Fruit fly (Drosophila melanogaster) whole organism, embryonic: ENCODE data around the gene RabGGTa.

Experiments used
- C15 ChIP-seq: fragments of 200-800 bp; sonication (Bioruptor generic); IDR thresholded peaks from 3 replicates; pipeline ENCODE4 v1.3.6; 2022; ENCODE audit warnings: missing biosample characterization, missing genetic modification characterization
- CG10147 ChIP-seq: fragments of 200-800 bp; sonication (Bioruptor generic); optimal IDR thresholded peaks from 2 replicates; lab custom pipeline; 2019; ENCODE audit warnings: missing biosample characterization, mild to moderate bottlenecking, missing genetic modification characterization, moderate library complexity
- CG12219 ChIP-seq: fragments of 200-800 bp; sonication (Bioruptor generic); optimal IDR thresholded peaks from 3 replicates; lab custom pipeline; 2018; ENCODE audit warnings: missing biosample characterization, mild to moderate bottlenecking, missing genetic modification characterization
- CG12744 ChIP-seq: fragments of 200-800 bp; sonication (Bioruptor generic); optimal IDR thresholded peaks from 2 replicates; lab custom pipeline; 2016; ENCODE audit warnings: missing biosample characterization, missing genetic modification characterization
- CG12942 ChIP-seq: fragments of 200-800 bp; sonication (Bioruptor generic); optimal IDR thresholded peaks from 3 replicates; lab custom pipeline; 2016; ENCODE audit warnings: missing biosample characterization, missing genetic modification characterization
- CG14710 ChIP-seq: fragments of 200-800 bp; sonication (Bioruptor generic); optimal IDR thresholded peaks from 3 replicates; lab custom pipeline; 2019; ENCODE audit warnings: missing biosample characterization, mild to moderate bottlenecking, missing genetic modification characterization, moderate library complexity
- CG1529 ChIP-seq: fragments of 200-800 bp; sonication (Bioruptor generic); optimal IDR thresholded peaks from 3 replicates; lab custom pipeline; 2018; ENCODE audit warnings: missing biosample characterization, missing genetic modification characterization
- CG15601 ChIP-seq: fragments of 200-800 bp; sonication (Bioruptor generic); optimal IDR thresholded peaks from 3 replicates; lab custom pipeline; 2019; ENCODE audit warnings: missing biosample characterization, mild to moderate bottlenecking, missing genetic modification characterization, moderate library complexity
- CG1603 ChIP-seq: fragments of 200-800 bp; sonication (Bioruptor generic); optimal IDR thresholded peaks from 2 replicates; lab custom pipeline; 2019; ENCODE audit warnings: missing biosample characterization, mild to moderate bottlenecking, missing genetic modification characterization, moderate library complexity
- CG16813 ChIP-seq: fragments of 200-800 bp; sonication (Bioruptor generic); IDR thresholded peaks from 3 replicates; pipeline ENCODE4 v1.3.6; 2022; ENCODE audit warnings: missing biosample characterization, missing genetic modification characterization; ENCODE audit not compliant: partially characterized antibody
- CG16863 ChIP-seq: fragments of 200-800 bp; sonication (Bioruptor generic); optimal IDR thresholded peaks from 3 replicates; lab custom pipeline; 2016; ENCODE audit warnings: missing biosample characterization, missing genetic modification characterization
- CG17568 ChIP-seq: fragments of 200-800 bp; sonication (Bioruptor generic); optimal IDR thresholded peaks from 2 replicates; lab custom pipeline; 2018; ENCODE audit warnings: missing biosample characterization, mild to moderate bottlenecking, missing genetic modification characterization, moderate library complexity
- CG17912 ChIP-seq: fragments of 200-800 bp; sonication (Bioruptor generic); optimal IDR thresholded peaks from 2 replicates; lab custom pipeline; 2018; ENCODE audit warnings: missing biosample characterization, mild to moderate bottlenecking, missing genetic modification characterization
- CG18262 ChIP-seq: fragments of 200-800 bp; optimal IDR thresholded peaks from 3 replicates; lab custom pipeline; 2019; ENCODE audit warnings: missing biosample characterization, mild to moderate bottlenecking, missing genetic modification characterization, moderate library complexity
- CG1832 ChIP-seq: fragments of 200-800 bp; sonication (Bioruptor generic); optimal IDR thresholded peaks from 2 replicates; lab custom pipeline; 2017; ENCODE audit warnings: missing biosample characterization, mild to moderate bottlenecking, missing genetic modification characterization, inconsistent platforms
- CG2875 ChIP-seq: fragments of 200-800 bp; sonication (Bioruptor generic); optimal IDR thresholded peaks from 2 replicates; lab custom pipeline; 2017; ENCODE audit warnings: missing biosample characterization, mild to moderate bottlenecking, missing genetic modification characterization, missing genetic modification reagents
- CG34376 ChIP-seq: fragments of 200-800 bp; sonication (Bioruptor generic); optimal IDR thresholded peaks from 2 replicates; lab custom pipeline; 2018; ENCODE audit warnings: missing biosample characterization, mild to moderate bottlenecking, missing genetic modification characterization
- CG6254 ChIP-seq: fragments of 200-800 bp; sonication (Bioruptor generic); optimal IDR thresholded peaks from 3 replicates; lab custom pipeline; 2017; ENCODE audit warnings: mild to moderate bottlenecking, missing biosample characterization, missing genetic modification reagents, missing genetic modification characterization
- CG8359 ChIP-seq: fragments of 200-800 bp; sonication (Bioruptor generic); optimal IDR thresholded peaks from 2 replicates; lab custom pipeline; 2017; ENCODE audit warnings: missing biosample characterization, mild to moderate bottlenecking, missing genetic modification characterization, borderline replicate concordance
- CG8388 ChIP-seq: fragments of 200-800 bp; sonication (Bioruptor generic); optimal IDR thresholded peaks from 2 replicates; lab custom pipeline; 2019; ENCODE audit warnings: missing biosample characterization, mild to moderate bottlenecking, missing genetic modification characterization, moderate library complexity
- Camta ChIP-seq: fragments of 200-800 bp; sonication (Bioruptor generic); optimal IDR thresholded peaks from 2 replicates; lab custom pipeline; 2016; ENCODE audit warnings: missing biosample characterization, missing genetic modification characterization
- Chrac-16 ChIP-seq: fragments of 200-800 bp; sonication (Bioruptor generic); optimal IDR thresholded peaks from 3 replicates; lab custom pipeline; 2016; ENCODE audit warnings: missing biosample characterization, missing genetic modification characterization
- Ets65A ChIP-seq: fragments of 200-800 bp; sonication (Bioruptor generic); peaks from one replicate; lab custom pipeline; 2016; ENCODE audit warnings: missing biosample characterization, missing genetic modification characterization
- Fer2 ChIP-seq: fragments of 200-800 bp; sonication (Bioruptor generic); optimal IDR thresholded peaks from 2 replicates; lab custom pipeline; 2018; ENCODE audit warnings: missing biosample characterization, mild to moderate bottlenecking, missing genetic modification characterization, moderate library complexity
- Med ChIP-seq: fragments of 200-800 bp; sonication (Bioruptor generic); peaks from one replicate; lab custom pipeline; 2016; ENCODE audit warnings: missing biosample characterization, missing genetic modification characterization, mild to moderate bottlenecking, inconsistent platforms, moderate library complexity
- Pdp1 ChIP-seq, 2 experiments: fragments of 200-800 bp; sonication (Bioruptor generic); optimal IDR thresholded peaks; 3 replicates each; lab custom pipeline; 2016; ENCODE audit warnings: missing biosample characterization in 2 of 2, missing genetic modification characterization in 2 of 2, mild to moderate bottlenecking in 1 of 2, moderate library complexity in 1 of 2
- Ptx1 ChIP-seq: fragments of 200-800 bp; sonication (Bioruptor generic); IDR thresholded peaks from 2 replicates; pipeline ENCODE4 v1.3.6; 2022; ENCODE audit warnings: missing biosample characterization, missing genetic modification characterization
- Ssrp ChIP-seq: fragments of 200-800 bp; sonication (Bioruptor generic); optimal IDR thresholded peaks from 2 replicates; lab custom pipeline; 2018; ENCODE audit warnings: missing biosample characterization, mild to moderate bottlenecking, missing genetic modification characterization, moderate library complexity
- ac ChIP-seq: fragments of 200-800 bp; sonication (Bioruptor generic); optimal IDR thresholded peaks from 3 replicates; lab custom pipeline; 2017; ENCODE audit warnings: missing biosample characterization, mild to moderate bottlenecking, missing genetic modification characterization
- cg ChIP-seq: fragments of 200-800 bp; sonication (Bioruptor generic); optimal IDR thresholded peaks from 3 replicates; lab custom pipeline; 2019; ENCODE audit warnings: missing biosample characterization, mild to moderate bottlenecking, missing genetic modification characterization, moderate library complexity
- dmrt11E ChIP-seq: fragments of 200-800 bp; sonication (Bioruptor generic); optimal IDR thresholded peaks from 3 replicates; lab custom pipeline; 2018; ENCODE audit warnings: missing biosample characterization, mild to moderate bottlenecking, missing genetic modification characterization, moderate library complexity
- dmrt99B ChIP-seq: fragments of 200-800 bp; sonication (Bioruptor generic); optimal IDR thresholded peaks from 2 replicates; lab custom pipeline; 2018; ENCODE audit warnings: missing biosample characterization, mild to moderate bottlenecking, missing genetic modification characterization, moderate library complexity
- dpn ChIP-seq, 2 experiments: fragments of 200-800 bp; sonication (Bioruptor generic); optimal IDR thresholded peaks; 3 replicates each; lab custom pipeline; 2016; ENCODE audit warnings: missing biosample characterization in 2 of 2, missing genetic modification characterization in 2 of 2
- dysf ChIP-seq: fragments of 200-800 bp; sonication (Bioruptor generic); IDR thresholded peaks from 3 replicates; pipeline ENCODE4 v1.3.6; 2022; ENCODE audit warnings: missing biosample characterization, missing genetic modification characterization
- gcm ChIP-seq: fragments of 200-800 bp; sonication (Bioruptor generic); optimal IDR thresholded peaks from 2 replicates; lab custom pipeline; 2019; ENCODE audit warnings: missing biosample characterization, mild to moderate bottlenecking, missing genetic modification characterization, moderate library complexity
- ham ChIP-seq: fragments of 200-800 bp; sonication (Bioruptor generic); IDR thresholded peaks from 2 replicates; pipeline ENCODE4 v1.3.6; 2022; ENCODE audit warnings: missing biosample characterization, missing genetic modification characterization
- hb ChIP-seq: fragments of 200-800 bp; sonication (Bioruptor generic); IDR thresholded peaks from 3 replicates; pipeline ENCODE4 v1.3.6; 2022; ENCODE audit warnings: missing biosample characterization, missing genetic modification characterization; ENCODE audit not compliant: partially characterized antibody
- ind ChIP-seq: fragments of 200-800 bp; sonication (Bioruptor generic); optimal IDR thresholded peaks from 3 replicates; lab custom pipeline; 2016; ENCODE audit warnings: missing biosample characterization, missing genetic modification characterization
- inv ChIP-seq: fragments of 200-800 bp; sonication (Bioruptor generic); IDR thresholded peaks from 2 replicates; pipeline ENCODE4 v1.3.6; 2022; ENCODE audit warnings: missing biosample characterization, missing genetic modification characterization; ENCODE audit not compliant: partially characterized antibody
- lilli ChIP-seq: fragments of 200-800 bp; sonication (Bioruptor generic); optimal IDR thresholded peaks from 3 replicates; lab custom pipeline; 2016; ENCODE audit warnings: missing biosample characterization, missing genetic modification characterization
- mld ChIP-seq: fragments of 200-800 bp; sonication (Bioruptor generic); IDR thresholded peaks from 3 replicates; pipeline ENCODE4 v1.3.6; 2022; ENCODE audit warnings: missing biosample characterization, missing genetic modification characterization; ENCODE audit not compliant: partially characterized antibody
- nau ChIP-seq: fragments of 200-800 bp; sonication (Bioruptor generic); optimal IDR thresholded peaks from 3 replicates; lab custom pipeline; 2017; ENCODE audit warnings: missing biosample characterization, mild to moderate bottlenecking, missing genetic modification characterization, missing genetic modification reagents
- nom ChIP-seq: fragments of 200-800 bp; sonication (Bioruptor generic); optimal IDR thresholded peaks from 2 replicates; lab custom pipeline; 2017; ENCODE audit warnings: missing biosample characterization, missing genetic modification characterization, mild to moderate bottlenecking, moderate library complexity, missing genetic modification reagents
- prd ChIP-seq, 3 experiments: fragments of >200 bp in 2 of 3; fragments of 200-800 bp in 1 of 3; sonication (Bioruptor generic) in 1 of 3; optimal IDR thresholded peaks in 2 of 3; IDR thresholded peaks in 1 of 3; 2 replicates in 2 of 3; 3 replicates in 1 of 3; pipeline versions ENCODE4 v1.3.6 to Lab custom; 2017 to 2022; ENCODE audit warnings: missing biosample characterization in 1 of 3, missing genetic modification characterization in 1 of 3
- ranshi ChIP-seq: fragments of 200-800 bp; sonication (Bioruptor generic); IDR thresholded peaks from 2 replicates; pipeline ENCODE4 v1.3.6; 2022; ENCODE audit warnings: missing biosample characterization, missing genetic modification characterization
- row ChIP-seq: fragments of 200-800 bp; sonication (Bioruptor generic); IDR thresholded peaks from 3 replicates; pipeline ENCODE4 v1.3.6; 2022; ENCODE audit warnings: missing biosample characterization, missing genetic modification characterization
- sima ChIP-seq: fragments of 200-800 bp; sonication (Bioruptor generic); optimal IDR thresholded peaks from 2 replicates; lab custom pipeline; 2016; ENCODE audit warnings: missing biosample characterization, missing genetic modification characterization
- trh ChIP-seq: fragments of 200-800 bp; sonication (Bioruptor generic); optimal IDR thresholded peaks from 2 replicates; lab custom pipeline; 2016; ENCODE audit warnings: missing biosample characterization, missing genetic modification characterization

The RabGGTa gene

DNA sequence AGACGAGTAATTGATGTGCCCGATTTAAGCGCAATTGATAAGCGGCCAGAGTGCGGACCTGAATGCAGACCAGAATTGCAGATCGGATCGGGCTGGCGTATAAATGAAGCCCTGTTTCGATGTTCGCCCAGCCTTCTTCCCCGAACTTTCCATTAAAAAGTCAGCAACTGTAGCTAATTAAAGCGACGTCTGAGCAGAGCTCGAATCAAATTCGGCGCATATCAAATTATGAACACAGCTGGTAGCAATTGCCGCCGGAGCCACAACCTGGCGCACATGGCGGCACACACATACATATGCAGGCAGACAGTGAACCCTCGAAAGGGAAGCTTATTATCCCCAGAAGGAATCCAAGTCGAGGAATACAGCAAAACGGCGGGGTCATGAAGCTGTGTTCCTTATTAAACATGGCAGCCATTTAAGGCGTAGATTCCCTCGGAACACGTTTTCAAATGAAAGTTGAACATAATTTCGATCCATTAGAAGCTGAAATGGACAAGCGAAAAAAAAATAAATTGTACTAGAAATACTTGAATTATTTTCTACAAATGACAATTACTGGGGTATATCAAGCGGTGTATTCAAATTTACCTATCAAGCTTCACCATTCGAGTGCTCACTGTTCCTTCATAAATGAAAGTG is 24.4 kb upstream of the RabGGTa start (continued):
- TF ChIP-seq dmrt11E (tag; lab: Kevin White, UChicago) (peak; percentile 27), CG8359 (GFP tag; lab: Kevin White, UChicago) (no peak), CG1529 (GFP tag; lab: Kevin White, UChicago) (peak; percentile 36), CG17912 (GFP tag; lab: Kevin White, UChicago) (no peak), nau (GFP tag; lab: Kevin White, UChicago) (peak; percentile 31), CG16863 (peak; percentile 17), Camta (GFP tag; lab: Kevin White, UChicago) (peak; percentile 6), dysf (GFP tag; lab: Robert Waterston, UW) (no peak), prd (optimal IDR thresholded peaks at IDR 0.05; lab: Kevin White, UChicago) (no peak), prd (GFP tag; IDR thresholded peaks at IDR 0.05; lab: Robert Waterston, UW) (peak; percentile 27; the same call in 1 of the 3 replicates), Ptx1 (GFP tag; lab: Robert Waterston, UW) (no peak), ind (GFP tag; lab: Kevin White, UChicago) (peak; percentile 8), nom (GFP tag; lab: Kevin White, UChicago) (no peak), CG12219 (GFP tag; lab: Kevin White, UChicago) (no peak), ac (no peak), gcm (GFP tag; lab: Kevin White, UChicago) (no peak), Chrac-16 (GFP tag; lab: Kevin White, UChicago) (peak; percentile 16), cg (GFP tag; lab: Kevin White, UChicago) (peak; percentile 29), CG34376 (GFP tag; lab: Kevin White, UChicago) (no peak), CG17568 (GFP tag; lab: Kevin White, UChicago) (no peak), Ssrp (tag; lab: Kevin White, UChicago) (peak; percentile 4), Ets65A (GFP tag; lab: Kevin White, UChicago) (peak; percentile 81), CG10147 (no peak), hb (GFP tag; lab: Robert Waterston, UW) (no peak), CG1832 (GFP tag; lab: Kevin White, UChicago) (no peak), lilli (GFP tag; lab: Kevin White, UChicago) (peak; percentile 8), Med (GFP tag; lab: Kevin White, UChicago) (peak; percentile 78), CG16813 (no peak), CG12744 (GFP tag; lab: Kevin White, UChicago) (no peak), Fer2 (tag; lab: Kevin White, UChicago) (no peak), dmrt99B (tag; lab: Kevin White, UChicago) (peak; percentile 53), CG6254 (peak; percentile 9), ranshi (GFP tag; lab: Robert Waterston, UW) (no peak), Pdp1 (GFP tag; optimal IDR thresholded peaks at IDR 0.05; lab: Kevin White, UChicago) (peak in 1 of 2 experiments; percentile 5), CG8388 (peak; percentile 22), dpn (GFP tag; optimal IDR thresholded peaks at IDR 0.05; lab: Kevin White, UChicago) (no peak), trh (no peak), CG15601 (tag; lab: Kevin White, UChicago) (peak; percentile 16), CG1603 (peak; percentile 10), CG2875 (peak; percentile 0), ham (GFP tag; lab: Robert Waterston, UW) (no peak), mld (GFP tag; lab: Robert Waterston, UW) (no peak), sima (GFP tag; lab: Kevin White, UChicago) (no peak), C15 (GFP tag; lab: Robert Waterston, UW) (no peak), CG18262 (peak; percentile 37), CG12942 (no peak), row (GFP tag; lab: Robert Waterston, UW) (peak; percentile 48), inv (GFP tag; lab: Robert Waterston, UW) (no peak), CG14710 (peak; percentile 17)
